Fruit fly (Drosophila melanogaster): Measurements from ENCODE around the gene CG9213.

DNA sequence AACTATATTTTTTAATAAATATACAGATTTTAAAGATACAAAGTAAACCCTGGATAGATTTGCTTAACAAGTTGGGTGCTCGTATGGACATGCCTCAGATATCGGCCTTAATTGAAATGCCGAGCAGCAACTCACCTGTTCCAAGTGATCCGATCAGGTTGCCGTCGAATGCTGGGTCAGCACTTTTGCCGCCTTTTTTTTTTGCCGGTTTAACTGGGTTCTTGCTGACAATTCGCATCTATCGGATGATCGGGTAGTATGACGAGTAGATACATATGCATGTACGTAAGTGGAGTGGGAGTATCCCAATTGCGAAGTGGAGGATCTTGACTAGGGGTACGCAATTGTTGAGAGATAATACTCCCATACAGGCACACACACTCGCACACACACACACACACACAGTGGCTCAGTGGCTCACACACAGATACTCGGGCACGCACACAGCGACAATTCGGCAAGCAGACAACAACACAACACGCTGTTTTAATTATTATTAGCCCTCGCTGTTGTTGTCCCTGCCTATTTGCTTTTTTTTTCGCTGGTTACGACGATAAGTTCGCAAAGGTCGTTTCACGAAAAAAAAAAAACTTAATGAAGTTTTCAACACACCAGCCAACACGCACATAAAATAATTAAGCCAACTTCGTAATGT lies 18.6 kb upstream of the CG9213 start:
- no peak for TF ChIP-seq CG10209 (GFP tag; optimal IDR thresholded peaks at IDR 0.05)
- no peak for TF ChIP-seq CG12659 (GFP tag; optimal IDR thresholded peaks at IDR 0.05)
- TF ChIP-seq fd96Cb (tag; optimal IDR thresholded peaks at IDR 0.05): no peak
- no peak for TF ChIP-seq bbx (GFP tag; IDR thresholded peaks at IDR 0.05; ENCODE audit: partially characterized antibody)
- no peak for TF ChIP-seq sr (GFP tag; IDR thresholded peaks at IDR 0.05)
- no peak; the same call in 1 of the 2 replicates for TF ChIP-seq Rfx (GFP tag; IDR thresholded peaks at IDR 0.05)
- TF ChIP-seq CG1647 (GFP tag; optimal IDR thresholded peaks at IDR 0.05): no peak
